Worm (Caenorhabditis elegans) whole organism, L3 larva: ENCODE measurements around the gene col-34.

ENCODE experiments used
- fos-1 ChIP-seq: fragments of 150-350 bp; optimal IDR thresholded peaks from 2 replicates; lab custom pipeline; 2014; ENCODE audit warnings: missing biosample characterization, missing genetic modification characterization
- pqm-1 ChIP-seq: fragments of 150-350 bp; optimal IDR thresholded peaks from 2 replicates; lab custom pipeline; 2017; ENCODE audit warnings: missing biosample characterization, missing genetic modification characterization, inconsistent platforms
- ztf-4 ChIP-seq: fragments of 150-350 bp; optimal IDR thresholded peaks from 2 replicates; lab custom pipeline; 2014; ENCODE audit warnings: missing biosample characterization, missing genetic modification characterization

- no peak for TF ChIP-seq pqm-1
- no peak for TF ChIP-seq fos-1 (tag; lab: Kevin White, UChicago)
- TF ChIP-seq ztf-4 (tag; lab: Kevin White, UChicago), result no peak
Measured at ce11 chrIV:4207088-4207487, 37.3 kb downstream of the col-34 start, which contains the start of gene osgn-1.
